Fruit fly (Drosophila melanogaster) whole organism, embryonic: ENCODE results near the gene CG14273.
A peak's percentile ranks its signal among the peaks of the same experiment; 100 is the strongest.

Experiments
- Antp ChIP-seq: fragments of 200-800 bp; sonication (Bioruptor generic); optimal IDR thresholded peaks from 3 replicates; lab custom pipeline; 2016; ENCODE audit warnings: missing biosample characterization, missing genetic modification characterization
- Atf3 ChIP-seq: fragments of 200-800 bp; sonication (Bioruptor generic); optimal IDR thresholded peaks from 3 replicates; lab custom pipeline; 2016; ENCODE audit warnings: missing biosample characterization, missing genetic modification characterization
- CG10366 ChIP-seq: fragments of 200-800 bp; sonication (Bioruptor generic); IDR thresholded peaks from 2 replicates; pipeline ENCODE4 v1.3.6; 2022; ENCODE audit warnings: missing biosample characterization, missing genetic modification characterization
- CG10543 ChIP-seq: fragments of 200-800 bp; sonication (Bioruptor generic); optimal IDR thresholded peaks from 3 replicates; lab custom pipeline; 2017; ENCODE audit warnings: missing biosample characterization, mild to moderate bottlenecking, missing genetic modification characterization, moderate library complexity
- CG10959 ChIP-seq: fragments of 200-800 bp; sonication (Bioruptor generic); IDR thresholded peaks from 2 replicates; pipeline ENCODE4 v1.3.6; 2022; ENCODE audit warnings: missing biosample characterization, missing genetic modification characterization
- CG11398 ChIP-seq: fragments of 200-800 bp; sonication (Bioruptor generic); optimal IDR thresholded peaks from 2 replicates; lab custom pipeline; 2016; ENCODE audit warnings: missing biosample characterization, missing genetic modification characterization
- CG11504 ChIP-seq: fragments of 200-800 bp; sonication (Bioruptor generic); optimal IDR thresholded peaks from 3 replicates; lab custom pipeline; 2019; ENCODE audit warnings: missing biosample characterization, mild to moderate bottlenecking, missing genetic modification characterization, moderate library complexity
- CG12391 ChIP-seq: fragments of 200-800 bp; sonication (Bioruptor generic); optimal IDR thresholded peaks from 3 replicates; lab custom pipeline; 2018; ENCODE audit warnings: missing biosample characterization, mild to moderate bottlenecking, missing genetic modification characterization, moderate library complexity
- CG13287 ChIP-seq: fragments of 200-800 bp; sonication (Bioruptor generic); IDR thresholded peaks from 2 replicates; pipeline ENCODE4 v1.3.6; 2022; ENCODE audit warnings: missing biosample characterization, missing genetic modification characterization; ENCODE audit not compliant: partially characterized antibody
- CG13775 ChIP-seq: fragments of 200-800 bp; sonication (Bioruptor generic); optimal IDR thresholded peaks from 3 replicates; lab custom pipeline; 2017; ENCODE audit warnings: missing biosample characterization, mild to moderate bottlenecking, missing genetic modification characterization
- CG14050 ChIP-seq: fragments of 200-800 bp; sonication (Bioruptor generic); IDR thresholded peaks from 3 replicates; pipeline ENCODE4 v1.3.6; 2022; ENCODE audit warnings: missing biosample characterization, missing genetic modification characterization
- CG15011 ChIP-seq: fragments of 200-800 bp; sonication (Bioruptor generic); optimal IDR thresholded peaks from 3 replicates; lab custom pipeline; 2018; ENCODE audit warnings: missing biosample characterization, mild to moderate bottlenecking, missing genetic modification characterization
- CG17361 ChIP-seq: fragments of 200-800 bp; sonication (Bioruptor generic); IDR thresholded peaks from 3 replicates; pipeline ENCODE4 v1.3.6; 2022; ENCODE audit warnings: missing biosample characterization, missing genetic modification characterization
- CG5953 ChIP-seq: fragments of 200-800 bp; sonication (Bioruptor generic); IDR thresholded peaks from 2 replicates; pipeline ENCODE4 v1.3.6; 2022; ENCODE audit warnings: missing biosample characterization, missing genetic modification characterization
- CG6683 ChIP-seq: fragments of 200-800 bp; sonication (Bioruptor generic); optimal IDR thresholded peaks from 2 replicates; lab custom pipeline; 2017; ENCODE audit warnings: missing biosample characterization, mild to moderate bottlenecking, missing genetic modification characterization, missing genetic modification reagents
- CG7357 ChIP-seq: fragments of 200-800 bp; sonication (Bioruptor generic); IDR thresholded peaks from 3 replicates; pipeline ENCODE4 v1.3.6; 2022; ENCODE audit warnings: missing biosample characterization, missing genetic modification characterization
- CG7745 ChIP-seq: fragments of 200-800 bp; sonication (Bioruptor generic); optimal IDR thresholded peaks from 2 replicates; lab custom pipeline; 2018; ENCODE audit warnings: missing biosample characterization, mild to moderate bottlenecking, missing genetic modification characterization, moderate library complexity
- CG7987 ChIP-seq: fragments of 200-800 bp; sonication (Bioruptor generic); optimal IDR thresholded peaks from 2 replicates; lab custom pipeline; 2018; ENCODE audit warnings: missing biosample characterization, mild to moderate bottlenecking, missing genetic modification characterization, moderate library complexity
- CG8281 ChIP-seq: fragments of 200-800 bp; sonication (Bioruptor generic); optimal IDR thresholded peaks from 2 replicates; lab custom pipeline; 2018; ENCODE audit warnings: missing biosample characterization, mild to moderate bottlenecking, missing genetic modification characterization, moderate library complexity
- CG9932 ChIP-seq: fragments of 200-800 bp; sonication (Bioruptor generic); IDR thresholded peaks from 2 replicates; pipeline ENCODE4 v1.3.6; 2022; ENCODE audit warnings: missing biosample characterization, missing genetic modification characterization
- Camta ChIP-seq: fragments of 200-800 bp; sonication (Bioruptor generic); optimal IDR thresholded peaks from 2 replicates; lab custom pipeline; 2016; ENCODE audit warnings: missing biosample characterization, missing genetic modification characterization
- Dip2 ChIP-seq: fragments of 200-800 bp; sonication (Bioruptor generic); IDR thresholded peaks from 2 replicates; pipeline ENCODE4 v1.3.6; 2022; ENCODE audit warnings: missing biosample characterization, missing genetic modification characterization
- Drgx ChIP-seq: fragments of 200-800 bp; sonication (Bioruptor generic); IDR thresholded peaks from 2 replicates; pipeline ENCODE4 v1.3.6; 2022; ENCODE audit warnings: missing biosample characterization, missing genetic modification characterization
- GATAe ChIP-seq: fragments of 200-800 bp; sonication (Bioruptor generic); conservative IDR thresholded peaks from 2 replicates; pipeline ENCODE4 v1.3.6; 2022; ENCODE audit warnings: missing biosample characterization, missing genetic modification characterization
- HHEX ChIP-seq: fragments of 200-800 bp; sonication (Bioruptor generic); optimal IDR thresholded peaks from 3 replicates; lab custom pipeline; 2017; ENCODE audit warnings: missing biosample characterization, mild to moderate bottlenecking, missing genetic modification characterization, missing genetic modification reagents
- HLH54F ChIP-seq: fragments of 200-800 bp; sonication (Bioruptor generic); optimal IDR thresholded peaks from 3 replicates; lab custom pipeline; 2016; ENCODE audit warnings: missing biosample characterization, missing genetic modification characterization
- NC2α ChIP-seq: fragments of 200-800 bp; sonication (Bioruptor generic); optimal IDR thresholded peaks from 2 replicates; lab custom pipeline; 2016; ENCODE audit warnings: missing biosample characterization, missing genetic modification characterization
- Nf-YB ChIP-seq: fragments of 200-800 bp; sonication (Bioruptor generic); optimal IDR thresholded peaks from 3 replicates; lab custom pipeline; 2019; ENCODE audit warnings: missing biosample characterization, mild to moderate bottlenecking, missing genetic modification characterization, moderate library complexity
- PHDP ChIP-seq: fragments of 200-800 bp; sonication (Bioruptor generic); optimal IDR thresholded peaks from 3 replicates; lab custom pipeline; 2018; ENCODE audit warnings: missing biosample characterization, mild to moderate bottlenecking, missing genetic modification characterization, moderate library complexity
- Sry-β ChIP-seq: fragments of 200-800 bp; sonication (Bioruptor generic); optimal IDR thresholded peaks from 2 replicates; lab custom pipeline; 2018; ENCODE audit warnings: missing biosample characterization, mild to moderate bottlenecking, missing genetic modification characterization, moderate library complexity
- Usf ChIP-seq: fragments of 200-800 bp; sonication (Bioruptor generic); optimal IDR thresholded peaks from 2 replicates; lab custom pipeline; 2017; ENCODE audit warnings: missing genotype, missing biosample characterization, missing genetic modification characterization
- amos ChIP-seq: fragments of 200-800 bp; sonication (Bioruptor generic); IDR thresholded peaks from 2 replicates; pipeline ENCODE4 v1.3.6; 2022; ENCODE audit warnings: missing biosample characterization, missing genetic modification characterization; ENCODE audit not compliant: partially characterized antibody
- ase ChIP-seq: fragments of 200-800 bp; sonication (Bioruptor generic); IDR thresholded peaks from 3 replicates; pipeline ENCODE4 v1.3.6; 2022; ENCODE audit warnings: missing biosample characterization, missing genetic modification characterization
- bigmax ChIP-seq: fragments of 200-800 bp; sonication (Bioruptor generic); optimal IDR thresholded peaks from 2 replicates; lab custom pipeline; 2018; ENCODE audit warnings: missing biosample characterization, mild to moderate bottlenecking, missing genetic modification characterization
- dati ChIP-seq: fragments of 200-800 bp; sonication (Bioruptor generic); IDR thresholded peaks from 2 replicates; pipeline ENCODE4 v1.3.6; 2022; ENCODE audit warnings: missing biosample characterization, missing genetic modification characterization
- dmrt11E ChIP-seq: fragments of 200-800 bp; sonication (Bioruptor generic); optimal IDR thresholded peaks from 3 replicates; lab custom pipeline; 2018; ENCODE audit warnings: missing biosample characterization, mild to moderate bottlenecking, missing genetic modification characterization, moderate library complexity
- esg ChIP-seq: fragments of 200-800 bp; sonication (Bioruptor generic); conservative IDR thresholded peaks from 2 replicates; pipeline ENCODE4 v1.3.6; 2022; ENCODE audit warnings: missing biosample characterization, missing genetic modification characterization
- ftz-f1 ChIP-seq: fragments of 200-800 bp; sonication (Bioruptor generic); optimal IDR thresholded peaks from 2 replicates; lab custom pipeline; 2016; ENCODE audit warnings: missing biosample characterization, missing genetic modification characterization
- gce ChIP-seq: fragments of 200-800 bp; sonication (Bioruptor generic); IDR thresholded peaks from 3 replicates; pipeline ENCODE4 v1.3.6; 2022; ENCODE audit warnings: missing biosample characterization, missing genetic modification characterization
- hbn ChIP-seq: fragments of 200-800 bp; sonication (Bioruptor generic); IDR thresholded peaks from 2 replicates; pipeline ENCODE4 v1.3.6; 2022; ENCODE audit warnings: missing biosample characterization, missing genetic modification characterization; ENCODE audit not compliant: partially characterized antibody
- insv ChIP-seq, 2 experiments: fragments of 200-800 bp; sonication (Bioruptor generic); optimal IDR thresholded peaks; 3 replicates each; lab custom pipeline; 2016 to 2018; ENCODE audit warnings: missing biosample characterization in 2 of 2, missing genetic modification characterization in 2 of 2
- lola ChIP-seq, 3 experiments: fragments of >200 bp in 2 of 3; fragments of 200-800 bp in 1 of 3; sonication (Bioruptor generic) in 1 of 3; optimal IDR thresholded peaks; 2 replicates each; lab custom pipeline; 2017 to 2019; ENCODE audit warnings: missing biosample characterization in 3 of 3, missing genetic modification characterization in 3 of 3, mild to moderate bottlenecking in 1 of 3, moderate library complexity in 1 of 3
- lov ChIP-seq, 2 experiments: fragments of 200-800 bp in 1 of 2; fragments of >200 bp in 1 of 2; sonication (Bioruptor generic) in 1 of 2; IDR thresholded peaks in 1 of 2; optimal IDR thresholded peaks in 1 of 2; 2 replicates in 1 of 2; 3 replicates in 1 of 2; pipeline versions ENCODE4 v1.3.6 to Lab custom; 2017 to 2022; ENCODE audit warnings: missing biosample characterization in 1 of 2, missing genetic modification characterization in 1 of 2
- maf-S ChIP-seq: fragments of 200-800 bp; sonication (Bioruptor generic); optimal IDR thresholded peaks from 2 replicates; lab custom pipeline; 2016; ENCODE audit warnings: missing biosample characterization, missing genetic modification characterization
- onecut ChIP-seq: fragments of 200-800 bp; sonication (Bioruptor generic); IDR thresholded peaks from 2 replicates; pipeline ENCODE4 v1.3.6; 2022; ENCODE audit warnings: missing biosample characterization, missing genetic modification characterization
- p53 ChIP-seq: fragments of 200-800 bp; sonication (Bioruptor generic); optimal IDR thresholded peaks from 2 replicates; lab custom pipeline; 2016; ENCODE audit warnings: missing biosample characterization, missing genetic modification characterization
- pb ChIP-seq: fragments of 200-800 bp; sonication (Bioruptor generic); optimal IDR thresholded peaks from 3 replicates; lab custom pipeline; 2016; ENCODE audit warnings: missing biosample characterization, missing genetic modification characterization
- pfk ChIP-seq: fragments of 200-800 bp; sonication (Bioruptor generic); optimal IDR thresholded peaks from 2 replicates; lab custom pipeline; 2018; ENCODE audit warnings: missing biosample characterization, mild to moderate bottlenecking, missing genetic modification characterization, moderate library complexity
- vfl ChIP-seq: fragments of 200-800 bp; sonication (Bioruptor generic); optimal IDR thresholded peaks from 2 replicates; lab custom pipeline; 2016; ENCODE audit warnings: missing biosample characterization, missing genetic modification characterization
- vvl ChIP-seq: fragments of 200-800 bp; sonication (Bioruptor generic); IDR thresholded peaks from 2 replicates; pipeline ENCODE4 v1.3.6; 2022; ENCODE audit warnings: missing biosample characterization, missing genetic modification characterization

CG14273 gene

DNA sequence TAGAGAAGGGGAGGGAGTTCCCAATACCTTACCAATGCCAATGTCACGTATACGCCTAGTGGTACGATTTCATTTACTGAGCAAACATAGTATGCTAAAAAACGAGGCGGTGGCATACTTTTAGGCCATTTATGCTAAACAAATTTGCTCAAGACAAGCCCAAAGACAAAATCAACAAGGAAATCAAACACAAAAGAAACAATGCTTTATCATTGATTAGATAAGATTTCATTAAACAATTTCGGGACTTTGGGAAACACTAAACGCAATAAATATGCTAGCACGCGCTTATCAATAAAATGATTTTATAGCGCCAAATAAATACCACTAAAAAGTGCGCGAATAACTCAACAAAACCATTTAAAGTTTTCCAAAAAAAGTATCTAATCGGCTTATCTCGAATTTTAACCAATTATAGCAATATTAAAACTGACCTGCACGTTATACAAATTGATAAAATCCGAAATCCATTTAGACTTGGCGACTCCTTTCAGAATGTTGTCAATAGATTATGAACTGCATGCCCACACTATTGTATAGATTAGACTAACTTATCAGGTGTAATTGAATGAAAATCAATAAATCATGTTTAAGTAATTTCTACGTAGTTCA is 8.2 kb downstream of the CG14273 start (continued):
- TF ChIP-seq CG12391 (tag; lab: Kevin White, UChicago) (peak; percentile 21), CG13287 (GFP tag; lab: Robert Waterston, UW) (no peak), Nf-YB (GFP tag; lab: Kevin White, UChicago) (peak; percentile 3), CG10543 (GFP tag; lab: Kevin White, UChicago) (peak; percentile 51), insv (GFP tag; optimal IDR thresholded peaks at IDR 0.05; lab: Kevin White, UChicago) (no peak), CG7745 (tag; lab: Kevin White, UChicago) (no peak), Atf3 (GFP tag; lab: Kevin White, UChicago) (no peak), CG15011 (GFP tag; lab: Kevin White, UChicago) (peak; percentile 47), bigmax (GFP tag; lab: Kevin White, UChicago) (no peak), CG8281 (tag; lab: Kevin White, UChicago) (no peak), maf-S (no peak), Sry-β (GFP tag; lab: Kevin White, UChicago) (no peak), CG10366 (GFP tag; lab: Robert Waterston, UW) (no peak), amos (no peak), GATAe (GFP tag; lab: Robert Waterston, UW) (no peak), dati (no peak), CG9932 (GFP tag; lab: Robert Waterston, UW) (no peak), NC2α (GFP tag; lab: Kevin White, UChicago) (no peak), p53 (GFP tag; lab: Kevin White, UChicago) (no peak), Drgx (GFP tag; lab: Robert Waterston, UW) (no peak), vfl (GFP tag; lab: Kevin White, UChicago) (no peak), esg (GFP tag; lab: Robert Waterston, UW) (no peak), Usf (GFP tag; lab: Kevin White, UChicago) (no peak), lov (optimal IDR thresholded peaks at IDR 0.05; lab: Kevin White, UChicago) (no peak), lov (GFP tag; IDR thresholded peaks at IDR 0.05; lab: Robert Waterston, UW) (no peak), hbn (GFP tag; lab: Robert Waterston, UW) (no peak), CG11398 (GFP tag; lab: Kevin White, UChicago) (no peak), gce (GFP tag; lab: Robert Waterston, UW) (no peak; the same call in 2 of the 3 replicates), ase (GFP tag; lab: Robert Waterston, UW) (no peak), CG7987 (GFP tag; lab: Kevin White, UChicago) (peak; percentile 44), Camta (GFP tag; lab: Kevin White, UChicago) (no peak), PHDP (peak; percentile 69), Antp (GFP tag; lab: Kevin White, UChicago) (no peak), Dip2 (no peak), ftz-f1 (GFP tag; lab: Kevin White, UChicago) (peak; percentile 50), CG10959 (no peak), lola (GFP tag; optimal IDR thresholded peaks at IDR 0.05; lab: Kevin White, UChicago) (no peak), CG5953 (GFP tag; lab: Robert Waterston, UW) (no peak), pfk (GFP tag; lab: Kevin White, UChicago) (no peak), vvl (GFP tag; lab: Robert Waterston, UW) (no peak), CG7357 (no peak), onecut (no peak), CG14050 (GFP tag; lab: Robert Waterston, UW) (no peak; the same call in 2 of the 3 replicates), HLH54F (no peak), CG6683 (peak; percentile 2), CG13775 (no peak), CG11504 (tag; lab: Kevin White, UChicago) (no peak), dmrt11E (tag; lab: Kevin White, UChicago) (no peak), pb (no peak), HHEX (GFP tag; lab: Kevin White, UChicago) (peak; percentile 61), CG17361 (no peak)
